Fruit fly (Drosophila melanogaster) whole organism, embryonic: Measurements from ENCODE around the gene CG1299.

Source experiments
- CG10274 ChIP-seq: fragments of 200-800 bp; sonication (Bioruptor generic); optimal IDR thresholded peaks from 3 replicates; lab custom pipeline; 2017; ENCODE audit warnings: missing biosample characterization, mild to moderate bottlenecking, missing genetic modification characterization
- CG10565 ChIP-seq: fragments of 200-800 bp; sonication (Bioruptor generic); optimal IDR thresholded peaks from 3 replicates; lab custom pipeline; 2016; ENCODE audit warnings: missing biosample characterization, mild to moderate bottlenecking, missing genetic modification characterization
- CG10959 ChIP-seq: fragments of 200-800 bp; sonication (Bioruptor generic); IDR thresholded peaks from 2 replicates; pipeline ENCODE4 v1.3.6; 2022; ENCODE audit warnings: missing biosample characterization, missing genetic modification characterization
- CG12219 ChIP-seq: fragments of 200-800 bp; sonication (Bioruptor generic); optimal IDR thresholded peaks from 3 replicates; lab custom pipeline; 2018; ENCODE audit warnings: missing biosample characterization, mild to moderate bottlenecking, missing genetic modification characterization
- CG12391 ChIP-seq: fragments of 200-800 bp; sonication (Bioruptor generic); optimal IDR thresholded peaks from 3 replicates; lab custom pipeline; 2018; ENCODE audit warnings: missing biosample characterization, mild to moderate bottlenecking, missing genetic modification characterization, moderate library complexity
- CG13775 ChIP-seq: fragments of 200-800 bp; sonication (Bioruptor generic); optimal IDR thresholded peaks from 3 replicates; lab custom pipeline; 2017; ENCODE audit warnings: missing biosample characterization, mild to moderate bottlenecking, missing genetic modification characterization
- CG15696 ChIP-seq: fragments of 200-800 bp; sonication (Bioruptor generic); optimal IDR thresholded peaks from 2 replicates; lab custom pipeline; 2019; ENCODE audit warnings: missing biosample characterization, mild to moderate bottlenecking, missing genetic modification characterization, moderate library complexity
- CG16779 ChIP-seq: fragments of 200-800 bp; sonication (Bioruptor generic); IDR thresholded peaks from 2 replicates; pipeline ENCODE4 v1.3.6; 2022; ENCODE audit warnings: missing biosample characterization, missing genetic modification characterization
- CG17385 ChIP-seq: fragments of 200-800 bp; sonication (Bioruptor generic); optimal IDR thresholded peaks from 3 replicates; lab custom pipeline; 2018; ENCODE audit warnings: missing biosample characterization, mild to moderate bottlenecking, missing genetic modification characterization
- CG1832 ChIP-seq: fragments of 200-800 bp; sonication (Bioruptor generic); optimal IDR thresholded peaks from 2 replicates; lab custom pipeline; 2017; ENCODE audit warnings: missing biosample characterization, mild to moderate bottlenecking, missing genetic modification characterization, inconsistent platforms
- CG18599 ChIP-seq: fragments of 200-800 bp; sonication (Bioruptor generic); optimal IDR thresholded peaks from 3 replicates; lab custom pipeline; 2017; ENCODE audit warnings: missing biosample characterization, missing genetic modification characterization, mild to moderate bottlenecking, moderate library complexity, missing genetic modification reagents
- CG2129 ChIP-seq: fragments of 200-800 bp; sonication (Bioruptor generic); IDR thresholded peaks from 2 replicates; pipeline ENCODE4 v1.3.6; 2022; ENCODE audit warnings: missing biosample characterization, missing genetic modification characterization; ENCODE audit not compliant: partially characterized antibody
- CG34376 ChIP-seq: fragments of 200-800 bp; sonication (Bioruptor generic); optimal IDR thresholded peaks from 2 replicates; lab custom pipeline; 2018; ENCODE audit warnings: missing biosample characterization, mild to moderate bottlenecking, missing genetic modification characterization
- CG43689 ChIP-seq: fragments of 200-800 bp; sonication (Bioruptor generic); IDR thresholded peaks from 2 replicates; pipeline ENCODE4 v1.3.6; 2022; ENCODE audit warnings: missing biosample characterization, missing genetic modification characterization
- CG6689 ChIP-seq: fragments of 200-800 bp; sonication (Bioruptor generic); IDR thresholded peaks from 2 replicates; pipeline ENCODE4 v1.3.6; 2022; ENCODE audit warnings: missing biosample characterization, missing genetic modification characterization
- CG7928 ChIP-seq: fragments of 200-800 bp; sonication (Bioruptor generic); optimal IDR thresholded peaks from 2 replicates; lab custom pipeline; 2017; ENCODE audit warnings: missing biosample characterization, mild to moderate bottlenecking, missing genetic modification characterization
- CG8281 ChIP-seq: fragments of 200-800 bp; sonication (Bioruptor generic); optimal IDR thresholded peaks from 2 replicates; lab custom pipeline; 2018; ENCODE audit warnings: missing biosample characterization, mild to moderate bottlenecking, missing genetic modification characterization, moderate library complexity
- CG9797 ChIP-seq: fragments of 200-800 bp; sonication (Bioruptor generic); optimal IDR thresholded peaks from 3 replicates; lab custom pipeline; 2018; ENCODE audit warnings: missing biosample characterization, mild to moderate bottlenecking, missing genetic modification characterization
- Camta ChIP-seq: fragments of 200-800 bp; sonication (Bioruptor generic); optimal IDR thresholded peaks from 2 replicates; lab custom pipeline; 2016; ENCODE audit warnings: missing biosample characterization, missing genetic modification characterization
- D ChIP-seq, 2 experiments: fragments of 200-800 bp in 1 of 2; fragments of >200 bp in 1 of 2; sonication (Bioruptor generic) in 1 of 2; optimal IDR thresholded peaks; 2 replicates in 1 of 2; 3 replicates in 1 of 2; lab custom pipeline; 2017; ENCODE audit warnings: mild to moderate bottlenecking in 1 of 2, missing biosample characterization in 1 of 2, missing genetic modification characterization in 1 of 2, missing genetic modification reagents in 1 of 2
- Dip3 ChIP-seq: fragments of 200-800 bp; sonication (Bioruptor generic); optimal IDR thresholded peaks from 3 replicates; lab custom pipeline; 2016; ENCODE audit warnings: missing biosample characterization, missing genetic modification characterization
- H15 ChIP-seq: fragments of 200-800 bp; sonication (Bioruptor generic); IDR thresholded peaks from 3 replicates; pipeline ENCODE4 v1.3.6; 2022; ENCODE audit warnings: missing biosample characterization, missing genetic modification characterization
- Hey ChIP-seq: fragments of 200-800 bp; sonication (Bioruptor generic); optimal IDR thresholded peaks from 3 replicates; lab custom pipeline; 2018; ENCODE audit warnings: missing biosample characterization, mild to moderate bottlenecking, missing genetic modification characterization
- Hsf ChIP-seq: fragments of 200-800 bp; sonication (Bioruptor generic); optimal IDR thresholded peaks from 3 replicates; lab custom pipeline; 2016; ENCODE audit warnings: missing biosample characterization, missing genetic modification characterization
- NfI ChIP-seq: fragments of 200-800 bp; sonication (Bioruptor generic); optimal IDR thresholded peaks from 3 replicates; lab custom pipeline; 2018; ENCODE audit warnings: missing biosample characterization, mild to moderate bottlenecking, missing genetic modification characterization, moderate library complexity
- Optix ChIP-seq: fragments of 200-800 bp; sonication (Bioruptor generic); IDR thresholded peaks from 3 replicates; pipeline ENCODE4 v1.3.6; 2022; ENCODE audit warnings: missing biosample characterization, missing genetic modification characterization
- Rfx ChIP-seq: fragments of 200-800 bp; sonication (Bioruptor generic); IDR thresholded peaks from 2 replicates; pipeline ENCODE4 v1.3.6; 2022; ENCODE audit warnings: missing biosample characterization, missing genetic modification characterization
- Stat92E ChIP-seq, 3 experiments: fragments of >200 bp in 2 of 3; fragments of 200-800 bp in 1 of 3; sonication (Bioruptor generic) in 1 of 3; optimal IDR thresholded peaks; 2 replicates each; lab custom pipeline; 2017 to 2019; ENCODE audit warnings: missing biosample characterization in 3 of 3, missing genetic modification characterization in 3 of 3, mild to moderate bottlenecking in 1 of 3, moderate library complexity in 1 of 3
- Tbp ChIP-seq: fragments of >200 bp; optimal IDR thresholded peaks from 2 replicates; lab custom pipeline; 2018; ENCODE audit warnings: missing biosample characterization, missing genetic modification characterization
- Usf ChIP-seq: fragments of 200-800 bp; sonication (Bioruptor generic); optimal IDR thresholded peaks from 2 replicates; lab custom pipeline; 2017; ENCODE audit warnings: missing genotype, missing biosample characterization, missing genetic modification characterization
- Xbp1 ChIP-seq: fragments of 200-800 bp; sonication (Bioruptor generic); optimal IDR thresholded peaks from 3 replicates; lab custom pipeline; 2016; ENCODE audit warnings: missing biosample characterization, mild to moderate bottlenecking, missing genetic modification characterization
- al ChIP-seq: fragments of 200-800 bp; sonication (Bioruptor generic); IDR thresholded peaks from 2 replicates; pipeline ENCODE4 v1.3.6; 2022; ENCODE audit warnings: missing biosample characterization, missing genetic modification characterization
- ap ChIP-seq: fragments of 200-800 bp; sonication (Bioruptor generic); IDR thresholded peaks from 2 replicates; pipeline ENCODE4 v1.3.6; 2022; ENCODE audit warnings: missing biosample characterization, missing genetic modification characterization
- br ChIP-seq: fragments of >200 bp; optimal IDR thresholded peaks from 2 replicates; lab custom pipeline; 2017
- chif ChIP-seq, 2 experiments: fragments of 200-800 bp; sonication (Bioruptor generic); optimal IDR thresholded peaks; 3 replicates each; lab custom pipeline; 2016; ENCODE audit warnings: missing biosample characterization in 2 of 2, missing genetic modification characterization in 2 of 2
- dm ChIP-seq: fragments of 200-800 bp; sonication (Bioruptor generic); optimal IDR thresholded peaks from 3 replicates; lab custom pipeline; 2016; ENCODE audit warnings: missing biosample characterization, missing genetic modification characterization
- eve ChIP-seq, 2 experiments: fragments of >200 bp; optimal IDR thresholded peaks; 2 replicates each; lab custom pipeline; 2017; ENCODE audit warnings: missing biosample characterization in 2 of 2, missing genetic modification characterization in 2 of 2
- fd102C ChIP-seq: fragments of 200-800 bp; sonication (Bioruptor generic); optimal IDR thresholded peaks from 2 replicates; lab custom pipeline; 2018; ENCODE audit warnings: missing biosample characterization, mild to moderate bottlenecking, missing genetic modification characterization, moderate library complexity
- gsb ChIP-seq: fragments of 200-800 bp; sonication (Bioruptor generic); IDR thresholded peaks from 2 replicates; pipeline ENCODE4 v1.3.6; 2022; ENCODE audit warnings: missing biosample characterization, missing genetic modification characterization
- hbn ChIP-seq: fragments of 200-800 bp; sonication (Bioruptor generic); IDR thresholded peaks from 2 replicates; pipeline ENCODE4 v1.3.6; 2022; ENCODE audit warnings: missing biosample characterization, missing genetic modification characterization; ENCODE audit not compliant: partially characterized antibody
- kni ChIP-seq: fragments of 200-800 bp; sonication (Bioruptor generic); optimal IDR thresholded peaks from 3 replicates; lab custom pipeline; 2017; ENCODE audit warnings: mild to moderate bottlenecking, missing biosample characterization, missing genetic modification reagents, missing genetic modification characterization
- oc ChIP-seq: fragments of 200-800 bp; sonication (Bioruptor generic); optimal IDR thresholded peaks from 2 replicates; lab custom pipeline; 2018; ENCODE audit warnings: missing biosample characterization, mild to moderate bottlenecking, missing genetic modification characterization, moderate library complexity
- odd ChIP-seq: fragments of 200-800 bp; sonication (Bioruptor generic); optimal IDR thresholded peaks from 2 replicates; lab custom pipeline; 2017; ENCODE audit warnings: missing biosample characterization, mild to moderate bottlenecking, missing genetic modification characterization
- peb ChIP-seq: fragments of 200-800 bp; sonication (Bioruptor generic); IDR thresholded peaks from 2 replicates; pipeline ENCODE4 v1.3.6; 2022; ENCODE audit warnings: missing biosample characterization, missing genetic modification characterization
- pfk ChIP-seq: fragments of 200-800 bp; sonication (Bioruptor generic); optimal IDR thresholded peaks from 2 replicates; lab custom pipeline; 2018; ENCODE audit warnings: missing biosample characterization, mild to moderate bottlenecking, missing genetic modification characterization, moderate library complexity
- prd ChIP-seq, 3 experiments: fragments of >200 bp in 2 of 3; fragments of 200-800 bp in 1 of 3; sonication (Bioruptor generic) in 1 of 3; optimal IDR thresholded peaks in 2 of 3; IDR thresholded peaks in 1 of 3; 2 replicates in 2 of 3; 3 replicates in 1 of 3; pipeline versions ENCODE4 v1.3.6 to Lab custom; 2017 to 2022; ENCODE audit warnings: missing biosample characterization in 1 of 3, missing genetic modification characterization in 1 of 3
- ranshi ChIP-seq: fragments of 200-800 bp; sonication (Bioruptor generic); IDR thresholded peaks from 2 replicates; pipeline ENCODE4 v1.3.6; 2022; ENCODE audit warnings: missing biosample characterization, missing genetic modification characterization
- sens-2 ChIP-seq: fragments of 200-800 bp; sonication (Bioruptor generic); IDR thresholded peaks from 2 replicates; pipeline ENCODE4 v1.3.6; 2022; ENCODE audit warnings: missing biosample characterization, missing genetic modification characterization
- trem ChIP-seq: fragments of 200-800 bp; optimal IDR thresholded peaks from 3 replicates; lab custom pipeline; 2019; ENCODE audit warnings: missing biosample characterization, mild to moderate bottlenecking, missing genetic modification characterization, moderate library complexity
- ttk ChIP-seq: fragments of 200-800 bp; sonication (Bioruptor generic); IDR thresholded peaks from 2 replicates; pipeline ENCODE4 v2.1.2; 2022; ENCODE audit warnings: missing biosample characterization, missing genetic modification characterization

Gene CG1299

dm6 chr3L:4158361-4158760, 9.9 kb downstream of the CG1299 start (continued):
- no peak for TF ChIP-seq NfI (GFP tag; lab: Kevin White, UChicago)
- TF ChIP-seq ttk (GFP tag; lab: Robert Waterston, UW): no peak
- TF ChIP-seq CG16779 (GFP tag; lab: Robert Waterston, UW): no peak
- TF ChIP-seq sens-2 (GFP tag; lab: Robert Waterston, UW): no peak
- no peak for TF ChIP-seq Dip3
- no peak for TF ChIP-seq hbn (GFP tag; lab: Robert Waterston, UW)
- no peak for TF ChIP-seq CG12219 (GFP tag; lab: Kevin White, UChicago)
- no peak for TF ChIP-seq ap (GFP tag; lab: Robert Waterston, UW)
- peak; percentile 21 for TF ChIP-seq CG13775 (GFP tag; lab: Kevin White, UChicago)
- TF ChIP-seq dm (GFP tag; lab: Kevin White, UChicago): no peak
- TF ChIP-seq CG43689 (GFP tag; lab: Robert Waterston, UW): no peak
- no peak for TF ChIP-seq CG18599 (GFP tag; lab: Kevin White, UChicago)
- no peak for TF ChIP-seq br (lab: Kevin White, UChicago)
- no peak for TF ChIP-seq kni (GFP tag; lab: Kevin White, UChicago)
- no peak for TF ChIP-seq gsb
- TF ChIP-seq Stat92E (GFP tag; optimal IDR thresholded peaks at IDR 0.05; lab: Kevin White, UChicago): no peak
- no peak for TF ChIP-seq pfk (GFP tag; lab: Kevin White, UChicago)
- TF ChIP-seq Camta (GFP tag; lab: Kevin White, UChicago): no peak
- no peak for TF ChIP-seq Optix (GFP tag; lab: Robert Waterston, UW)
- TF ChIP-seq al (GFP tag; lab: Robert Waterston, UW): no peak
- TF ChIP-seq Tbp (GFP tag; lab: Kevin White, UChicago): no peak
- TF ChIP-seq ranshi: no peak
- TF ChIP-seq Rfx (GFP tag; lab: Robert Waterston, UW): no peak
- no peak for TF ChIP-seq CG9797 (GFP tag; lab: Kevin White, UChicago)
- peak; percentile 53 for TF ChIP-seq fd102C (GFP tag; lab: Kevin White, UChicago)
- no peak for TF ChIP-seq CG34376 (GFP tag; lab: Kevin White, UChicago)
- no peak for TF ChIP-seq peb (GFP tag; lab: Robert Waterston, UW)
- TF ChIP-seq CG10959 (GFP tag; lab: Robert Waterston, UW): peak; percentile 55; the same call in 1 of the 2 replicates
- peak; percentile 34 for TF ChIP-seq CG12391 (tag; lab: Kevin White, UChicago)
- TF ChIP-seq CG1832 (GFP tag; lab: Kevin White, UChicago): no peak
- no peak for TF ChIP-seq oc (tag; lab: Kevin White, UChicago)
- peak; percentile 27; the same call in 1 of the 2 replicates for TF ChIP-seq CG6689 (GFP tag; lab: Robert Waterston, UW)
- no peak for TF ChIP-seq CG2129 (GFP tag; lab: Robert Waterston, UW)
- TF ChIP-seq CG7928: no peak
- TF ChIP-seq trem: peak; percentile 37
- TF ChIP-seq odd: no peak
- TF ChIP-seq CG10274 (GFP tag; lab: Kevin White, UChicago): no peak
- no peak for TF ChIP-seq Hsf (GFP tag; lab: Kevin White, UChicago)
- no peak for TF ChIP-seq H15 (GFP tag; lab: Robert Waterston, UW)
- TF ChIP-seq chif (GFP tag; optimal IDR thresholded peaks at IDR 0.05; lab: Kevin White, UChicago): peak in 1 of 2 experiments; percentile 23
- TF ChIP-seq CG17385: no peak
- peak; percentile 83 for TF ChIP-seq CG15696 (tag; lab: Kevin White, UChicago)
- TF ChIP-seq D (optimal IDR thresholded peaks at IDR 0.05; lab: Kevin White, UChicago): no peak
- TF ChIP-seq D (GFP tag; optimal IDR thresholded peaks at IDR 0.05; lab: Kevin White, UChicago): no peak
- TF ChIP-seq eve (GFP tag; optimal IDR thresholded peaks at IDR 0.05; lab: Kevin White, UChicago): peak in 1 of 2 experiments; percentile 17
- TF ChIP-seq CG8281 (tag; lab: Kevin White, UChicago): no peak
- TF ChIP-seq Xbp1 (GFP tag; lab: Kevin White, UChicago): peak; percentile 19
- no peak for TF ChIP-seq Usf
- TF ChIP-seq CG10565: no peak
- TF ChIP-seq Hey (tag; lab: Kevin White, UChicago): no peak
- no peak for TF ChIP-seq prd (optimal IDR thresholded peaks at IDR 0.05; lab: Kevin White, UChicago)
- TF ChIP-seq prd (GFP tag; IDR thresholded peaks at IDR 0.05; lab: Robert Waterston, UW): peak; percentile 87
